Fruit fly (Drosophila melanogaster) Kc167 (cell line): ENCODE results near the gene ClC-c.

Experiments
- Myc ChIP-seq: fragments of >200 bp; optimal IDR thresholded peaks from 2 replicates; lab custom pipeline; 2017; ENCODE audit warnings: missing external identifiers
- Sin3A ChIP-seq: fragments of >200 bp; optimal IDR thresholded peaks from 2 replicates; lab custom pipeline; 2018; ENCODE audit warnings: missing external identifiers
- h ChIP-seq: fragments of >200 bp; optimal IDR thresholded peaks from 3 replicates; lab custom pipeline; 2018; ENCODE audit warnings: missing external identifiers
- insv ChIP-seq: fragments of >200 bp; optimal IDR thresholded peaks from 3 replicates; lab custom pipeline; 2018; ENCODE audit warnings: missing external identifiers
- psq ChIP-seq: fragments of >200 bp; optimal IDR thresholded peaks from 2 replicates; lab custom pipeline; 2017; ENCODE audit warnings: missing external identifiers
- ttk ChIP-seq: sonication (Bioruptor generic); optimal IDR thresholded peaks from 2 replicates; lab custom pipeline; 2017; ENCODE audit warnings: missing external identifiers

ClC-c gene

DNA sequence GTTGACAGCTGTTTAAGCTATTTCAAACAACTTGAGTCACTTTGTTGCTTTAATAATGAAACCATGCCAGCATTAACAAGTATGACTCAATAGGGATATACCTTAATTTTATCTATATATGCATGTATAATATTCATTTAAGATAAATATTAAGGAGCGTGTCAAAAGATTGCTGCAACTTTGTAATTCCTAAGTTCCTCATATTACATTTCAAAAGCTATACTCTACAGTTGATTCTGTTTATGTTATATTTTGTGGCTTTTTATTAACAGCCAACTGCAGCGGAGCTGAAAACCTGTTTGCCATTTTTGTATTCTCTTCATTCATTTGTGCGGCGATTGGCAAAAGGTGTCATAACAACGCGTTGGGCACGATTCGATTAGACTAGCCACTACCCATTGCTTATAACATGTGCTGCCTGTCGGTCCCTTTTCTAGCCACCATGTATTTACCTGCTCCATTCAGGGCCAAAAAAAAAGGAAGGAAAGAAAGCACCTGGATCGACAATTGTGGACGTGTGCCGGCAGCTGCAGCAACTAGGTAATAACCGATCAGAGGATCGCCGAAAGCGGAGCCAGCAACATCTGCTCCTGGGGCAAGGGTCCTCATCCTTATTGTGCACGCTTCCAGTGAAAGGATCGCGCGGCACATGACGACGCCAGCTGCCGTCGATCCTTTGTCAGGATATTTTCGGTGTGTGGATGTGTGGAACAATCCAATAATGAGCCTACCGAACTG, 41.4 kb upstream of the ClC-c start:
- TF ChIP-seq Myc (lab: Kevin White, UChicago) = no peak
- TF ChIP-seq ttk (lab: Kevin White, UChicago) = no peak
- no peak for TF ChIP-seq h (lab: Kevin White, UChicago)
- TF ChIP-seq insv (lab: Kevin White, UChicago) = no peak

DNA sequence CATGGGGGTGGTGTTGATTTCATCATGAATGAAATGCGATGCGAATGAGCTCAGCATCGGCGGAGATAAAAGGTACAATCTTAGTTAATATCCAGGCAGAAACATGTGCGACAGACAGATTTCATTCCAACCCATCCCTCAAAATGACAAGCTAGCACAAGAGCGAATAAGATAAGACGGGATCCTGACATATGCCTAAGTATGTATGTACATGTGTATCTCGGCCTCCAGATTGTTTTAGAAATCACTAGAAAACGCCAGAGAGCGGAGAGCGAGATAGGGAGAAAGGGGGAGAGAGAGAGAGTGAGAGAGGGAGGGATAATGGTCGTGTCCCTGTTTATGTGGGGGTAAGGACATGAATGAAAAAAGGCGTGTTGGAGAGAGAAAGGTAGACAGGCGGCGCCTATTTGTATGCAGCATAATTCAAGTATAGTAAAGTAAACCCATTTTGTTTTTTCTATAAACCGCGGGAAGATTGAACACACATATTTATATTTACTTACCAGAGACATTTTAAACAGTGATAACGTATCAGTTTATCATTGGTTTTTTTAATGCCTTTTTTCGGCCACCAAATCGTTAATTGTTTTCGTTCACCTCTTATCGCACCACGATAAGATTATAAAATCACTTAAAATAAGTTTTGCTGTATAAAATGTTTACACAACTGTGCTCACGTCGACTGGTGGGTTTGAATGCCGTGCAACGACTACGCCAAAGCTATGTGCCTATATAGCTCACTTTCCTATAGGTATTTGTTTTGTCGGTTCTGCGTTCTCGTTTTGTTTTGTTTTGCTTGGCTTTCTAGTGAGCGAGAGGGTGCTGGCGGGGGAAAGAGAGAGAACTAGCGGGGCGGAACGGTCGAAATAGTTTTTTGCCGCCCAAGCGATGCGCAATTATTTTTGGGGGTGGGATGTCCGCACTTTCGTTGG, 40.0 kb upstream of the ClC-c start:
- TF ChIP-seq Sin3A (no peak), h (lab: Kevin White, UChicago) (no peak), ttk (lab: Kevin White, UChicago) (no peak), psq (no peak), insv (lab: Kevin White, UChicago) (no peak), Myc (lab: Kevin White, UChicago) (no peak)

DNA sequence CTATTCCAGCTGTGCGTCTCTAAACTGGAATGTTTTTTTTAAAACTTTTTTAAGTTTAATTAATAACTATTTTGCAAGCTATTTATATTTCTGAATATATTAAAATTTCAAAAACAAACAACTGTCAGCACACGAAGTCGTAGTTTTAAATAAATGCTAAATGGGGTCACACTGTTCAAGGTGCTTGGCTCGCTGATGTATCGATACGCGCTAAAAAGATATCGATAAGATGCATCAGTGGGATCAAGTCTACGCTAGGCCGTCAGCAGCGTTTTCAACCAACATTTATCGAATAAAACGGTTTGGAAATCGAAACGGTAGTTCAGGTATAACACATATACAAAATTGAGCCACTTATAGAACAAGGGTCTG, 39.4 kb upstream of the ClC-c start, which contains the start of gene Diap1:
Gene Diap1 (minus strand): TSS at position 148 of the 372 bp plus-strand sequence.
- TF ChIP-seq Sin3A = no peak
- TF ChIP-seq insv (lab: Kevin White, UChicago) = no peak
- no peak for TF ChIP-seq ttk (lab: Kevin White, UChicago)
- TF ChIP-seq Myc (lab: Kevin White, UChicago) = no peak
- TF ChIP-seq psq = no peak
- TF ChIP-seq h (lab: Kevin White, UChicago) = no peak

DNA sequence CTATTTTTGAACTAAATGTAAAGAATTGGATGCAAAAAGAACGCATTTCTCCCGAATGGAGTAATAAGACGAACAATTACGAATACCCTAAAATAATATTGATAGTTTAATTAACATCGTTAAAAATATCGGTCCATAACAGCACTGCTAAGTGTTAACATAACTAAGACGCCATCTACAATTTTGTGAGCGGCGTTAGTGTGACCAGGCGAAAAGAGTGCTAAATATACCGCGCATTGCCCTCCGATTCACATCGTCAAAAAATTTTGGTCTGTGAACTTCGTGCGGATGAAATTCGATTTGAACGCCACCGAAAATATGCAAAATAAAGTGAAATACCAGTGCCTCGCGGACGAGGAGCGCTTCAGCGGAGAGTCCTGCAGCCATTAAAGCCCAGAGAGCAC, 38.5 kb upstream of the ClC-c start, which contains the start of gene Mbs:
Gene Mbs (plus strand): TSS at position 241 of the 404 bp plus-strand sequence.
- TF ChIP-seq ttk (lab: Kevin White, UChicago) = no peak
- no peak for TF ChIP-seq insv (lab: Kevin White, UChicago)
- no peak for TF ChIP-seq Myc (lab: Kevin White, UChicago)
- no peak for TF ChIP-seq psq
- no peak for TF ChIP-seq Sin3A
- no peak for TF ChIP-seq h (lab: Kevin White, UChicago)

DNA sequence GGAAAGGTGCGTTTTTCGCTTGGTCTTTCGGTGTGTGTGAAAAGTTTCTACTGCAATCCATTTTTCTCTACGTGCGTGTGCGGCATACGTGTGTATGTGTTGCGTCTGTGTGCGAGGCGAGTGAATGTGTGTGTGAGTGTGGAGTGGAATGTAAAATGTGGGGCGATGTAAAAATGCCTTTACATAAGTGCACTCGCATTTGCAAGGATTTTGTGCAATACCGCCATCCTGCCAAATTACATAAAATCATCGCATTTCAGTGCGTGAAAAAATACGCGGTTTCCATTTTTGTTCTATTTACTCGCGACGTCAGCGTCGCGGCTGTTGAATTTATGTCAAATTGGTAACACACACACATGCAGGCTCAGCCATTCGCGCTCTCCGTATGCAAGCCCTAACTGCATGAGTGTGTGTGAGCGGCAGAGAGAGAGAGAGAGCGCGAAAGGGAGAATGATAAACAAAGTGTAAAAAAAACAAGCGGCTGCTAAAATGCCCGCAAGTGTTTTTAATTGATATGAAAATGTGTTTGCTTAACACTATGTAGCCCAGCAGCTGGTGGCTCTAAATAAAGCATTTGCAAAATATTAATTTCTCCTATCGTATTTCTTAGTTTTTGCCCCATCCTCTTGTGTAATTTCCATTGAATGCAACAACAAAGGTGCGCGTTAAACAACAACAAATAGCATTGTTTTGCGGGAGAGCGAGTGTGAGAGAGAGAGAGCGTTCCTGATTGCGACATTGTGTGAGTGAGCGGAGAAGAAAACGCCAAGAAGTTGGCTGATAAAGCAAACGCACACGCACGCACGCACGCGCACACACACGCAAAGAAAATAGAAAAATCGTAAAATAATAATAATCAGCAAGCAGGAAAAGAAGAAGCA, 37.9 kb upstream of the ClC-c start:
- TF ChIP-seq Myc (lab: Kevin White, UChicago) = no peak
- no peak for TF ChIP-seq insv (lab: Kevin White, UChicago)
- no peak for TF ChIP-seq psq
- no peak for TF ChIP-seq h (lab: Kevin White, UChicago)
- TF ChIP-seq Sin3A = no peak
- TF ChIP-seq ttk (lab: Kevin White, UChicago) = no peak

DNA sequence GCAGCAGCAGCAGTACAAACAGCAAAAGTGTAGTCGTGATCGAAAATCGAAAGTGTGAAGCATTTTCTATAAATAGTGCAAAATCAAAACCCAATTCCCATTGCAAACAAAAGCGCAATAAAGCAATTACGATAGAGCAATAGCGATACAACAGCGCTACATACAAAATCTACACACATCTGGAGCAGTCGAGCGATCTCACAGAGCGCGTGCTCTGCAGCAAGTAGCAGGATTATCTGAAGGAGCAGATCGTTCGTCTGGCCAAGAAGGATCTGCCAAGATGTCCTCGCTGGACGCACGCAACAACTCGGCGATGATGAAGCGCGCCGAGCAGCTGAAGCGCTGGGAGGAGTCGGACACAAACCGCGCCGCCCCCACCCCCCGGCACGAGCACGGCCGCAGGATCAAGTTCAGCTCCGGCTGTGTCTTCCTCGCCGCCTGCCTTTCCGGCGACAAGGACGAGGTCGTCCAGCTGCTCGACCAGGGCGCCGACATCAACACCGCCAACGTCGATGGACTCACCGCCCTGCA, 37.2 kb upstream of the ClC-c start:
- TF ChIP-seq h (lab: Kevin White, UChicago) (no peak), Sin3A (no peak), psq (no peak), Myc (lab: Kevin White, UChicago) (no peak), ttk (lab: Kevin White, UChicago) (no peak), insv (lab: Kevin White, UChicago) (no peak)

DNA sequence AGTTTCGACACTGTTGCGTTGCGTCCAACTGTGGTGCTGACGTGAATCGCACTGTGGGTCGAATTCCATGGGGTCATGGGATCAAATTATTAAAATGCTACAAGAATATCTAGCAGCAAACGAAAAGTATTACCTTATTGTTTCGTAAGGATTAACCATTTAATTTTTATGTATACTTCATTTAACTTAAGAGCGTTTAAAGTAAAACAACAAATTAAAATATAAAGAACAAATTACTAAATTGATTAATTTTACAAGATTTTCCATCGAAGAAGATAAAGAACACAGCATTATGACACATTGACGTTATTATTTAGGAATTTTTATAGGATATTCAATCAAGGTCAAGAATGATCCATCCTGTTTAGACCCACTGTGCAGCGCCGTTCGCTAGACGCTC, 36.2 kb upstream of the ClC-c start:
- TF ChIP-seq h (lab: Kevin White, UChicago) = no peak
- TF ChIP-seq insv (lab: Kevin White, UChicago) = no peak
- no peak for TF ChIP-seq Sin3A

DNA sequence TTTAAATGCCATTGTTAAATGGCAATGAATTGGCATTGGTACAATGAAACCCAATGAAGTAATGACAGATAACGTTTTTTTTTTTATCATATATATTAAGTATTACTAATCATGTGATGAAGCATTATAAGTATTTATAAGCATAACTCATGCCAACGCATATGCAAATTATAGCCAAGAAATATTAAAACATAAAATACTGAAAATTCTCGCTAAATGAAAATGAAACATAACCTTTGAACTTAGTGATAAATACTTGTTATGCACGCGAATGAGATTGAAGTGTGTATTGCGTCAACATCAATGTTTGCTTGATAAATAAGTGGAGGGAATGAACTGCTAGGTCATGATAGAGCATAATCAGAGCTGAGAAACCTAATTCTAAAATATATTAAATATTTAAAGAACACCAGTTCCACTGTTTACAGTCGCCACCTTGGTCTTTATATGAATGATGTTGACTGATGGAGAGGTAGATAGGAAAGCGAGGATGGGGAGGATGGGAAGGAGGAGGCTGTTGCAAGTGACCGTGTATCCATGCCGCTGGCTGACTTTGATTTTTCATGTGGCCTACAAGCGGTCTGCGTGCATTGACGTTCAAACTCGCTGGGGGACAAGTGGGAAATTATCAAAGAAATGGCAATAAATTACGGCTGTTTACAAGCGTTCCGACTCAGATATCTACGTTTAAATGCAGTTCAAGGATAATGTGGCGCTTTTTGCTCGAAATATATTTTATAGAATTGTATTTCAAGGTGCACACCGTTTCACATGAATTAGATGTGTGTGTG, 34.0 kb upstream of the ClC-c start:
- TF ChIP-seq h (lab: Kevin White, UChicago) (no peak), Myc (lab: Kevin White, UChicago) (no peak), ttk (lab: Kevin White, UChicago) (no peak), psq (no peak), insv (lab: Kevin White, UChicago) (no peak), Sin3A (no peak)

DNA sequence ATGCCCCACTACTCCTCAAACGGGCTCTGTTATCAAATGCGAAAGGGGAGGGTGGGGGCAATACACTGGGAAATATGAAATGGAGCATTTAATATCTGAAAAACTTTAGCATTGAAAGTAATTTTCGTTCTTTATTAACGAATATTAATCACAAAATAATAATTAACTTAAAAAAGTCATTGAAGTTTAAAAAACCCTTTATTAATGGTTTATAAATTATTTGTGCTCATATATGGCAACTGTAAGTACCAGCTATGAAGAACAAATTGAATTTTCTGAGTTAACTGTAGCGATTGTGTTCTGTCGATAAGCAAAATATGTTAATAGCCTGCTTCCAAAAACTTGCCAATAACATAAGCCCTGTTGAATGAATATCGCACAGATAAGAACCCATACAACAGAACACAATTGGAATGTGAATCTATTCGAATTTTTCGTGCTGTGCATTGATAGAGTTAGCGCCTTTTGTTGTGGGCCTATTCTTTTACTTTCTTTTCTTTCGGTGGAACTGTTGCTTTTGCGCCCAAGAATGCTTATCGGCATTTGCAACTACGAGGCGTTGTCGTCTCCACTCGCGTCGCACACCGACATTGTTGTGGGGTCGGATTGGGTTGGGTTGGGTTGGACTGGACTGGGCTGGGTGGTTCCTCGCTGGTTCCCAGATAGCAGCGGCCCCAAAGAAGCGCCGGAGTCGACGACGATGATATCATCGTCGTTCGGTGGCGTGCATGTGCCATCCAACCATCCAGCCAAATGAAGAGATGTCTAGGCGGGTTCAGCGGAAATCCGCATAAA, 29.3 kb upstream of the ClC-c start:
- TF ChIP-seq h (lab: Kevin White, UChicago) (no peak), psq (no peak), Sin3A (no peak)

DNA sequence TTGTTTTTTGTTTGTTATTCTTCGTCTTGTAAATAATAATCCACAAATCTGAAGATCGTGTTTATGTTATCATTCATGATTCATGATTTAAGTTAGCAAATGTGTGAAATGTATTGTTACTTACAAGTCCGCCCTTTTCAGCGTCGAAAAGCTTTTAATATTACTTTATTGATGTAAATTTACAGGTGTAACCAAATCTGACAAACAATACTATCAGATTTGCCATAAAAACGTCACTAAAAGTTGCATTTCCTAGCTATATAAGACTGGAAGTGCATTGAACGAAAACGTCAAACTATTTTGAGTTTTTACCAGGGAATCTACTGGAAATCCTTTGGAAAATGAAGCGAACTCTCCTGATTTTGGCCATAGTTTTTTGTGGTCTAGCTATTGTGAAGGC, 8.0 kb upstream of the ClC-c start, which contains the start of gene CG33258:
Gene CG33258 (plus strand): TSS at position 301 of the 400 bp plus-strand sequence.
- TF ChIP-seq insv (lab: Kevin White, UChicago) (no peak), h (lab: Kevin White, UChicago) (no peak), ttk (lab: Kevin White, UChicago) (no peak), Myc (lab: Kevin White, UChicago) (no peak), Sin3A (no peak)
